Fruit fly (Drosophila melanogaster): ENCODE data around the gene D2hgdh.

DNA sequence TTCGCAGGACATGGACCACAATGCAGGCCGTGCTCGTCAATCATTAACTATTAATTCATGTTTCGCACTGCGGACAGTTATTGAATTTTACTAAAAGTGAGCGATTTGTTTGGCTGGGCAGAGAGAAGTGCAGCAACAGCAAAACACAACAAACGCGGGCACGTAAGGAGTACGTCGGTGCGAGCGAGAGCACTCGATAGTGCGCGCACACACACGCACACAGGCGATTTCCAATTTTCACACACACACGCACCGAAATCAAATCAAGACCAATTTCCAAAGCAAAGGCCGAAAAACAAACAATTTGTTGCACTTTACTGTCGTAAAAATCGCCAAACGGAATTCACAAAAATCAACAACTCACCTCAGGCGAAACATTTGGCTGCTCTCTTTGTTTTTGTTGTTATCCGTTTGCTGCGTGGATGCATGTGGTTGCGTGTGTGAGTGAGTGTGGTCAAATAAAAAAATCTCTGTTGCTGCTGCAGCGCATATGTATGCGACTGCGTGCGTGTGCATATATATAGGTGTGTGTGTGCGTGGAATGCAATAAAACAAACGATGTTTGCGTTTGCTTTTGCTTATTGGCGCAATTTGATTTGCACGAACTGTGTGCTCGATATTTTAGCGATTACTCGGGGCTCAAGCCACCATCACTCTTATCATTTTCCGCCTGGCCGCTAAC lies 16.8 kb downstream of the D2hgdh start:
- TF ChIP-seq HLHmδ (GFP tag; optimal IDR thresholded peaks at IDR 0.05) (no peak), Six4 (GFP tag; optimal IDR thresholded peaks at IDR 0.05) (no peak), nerfin-1 (tag; optimal IDR thresholded peaks at IDR 0.05) (no peak), mam (GFP tag; optimal IDR thresholded peaks at IDR 0.05) (no peak), nau (GFP tag; optimal IDR thresholded peaks at IDR 0.05) (no peak), CG12155 (GFP tag; optimal IDR thresholded peaks at IDR 0.05) (no peak), pzg (GFP tag; optimal IDR thresholded peaks at IDR 0.05) (no peak), bab2 (GFP tag; optimal IDR thresholded peaks at IDR 0.05) (no peak), Dp (GFP tag; optimal IDR thresholded peaks at IDR 0.05) (no peak), psq (GFP tag; optimal IDR thresholded peaks at IDR 0.05) (no peak), CG18599 (GFP tag; optimal IDR thresholded peaks at IDR 0.05) (no peak), Side (GFP tag; optimal IDR thresholded peaks at IDR 0.05) (no peak), Hr51 (GFP tag; optimal IDR thresholded peaks at IDR 0.05) (no peak), cwo (GFP tag; optimal IDR thresholded peaks at IDR 0.05) (no peak)
